Worm (Caenorhabditis elegans): Measurements from ENCODE around the gene pitr-3.
A peak's percentile ranks its signal among the peaks of the same experiment; 100 is the strongest.

The pitr-3 gene

DNA sequence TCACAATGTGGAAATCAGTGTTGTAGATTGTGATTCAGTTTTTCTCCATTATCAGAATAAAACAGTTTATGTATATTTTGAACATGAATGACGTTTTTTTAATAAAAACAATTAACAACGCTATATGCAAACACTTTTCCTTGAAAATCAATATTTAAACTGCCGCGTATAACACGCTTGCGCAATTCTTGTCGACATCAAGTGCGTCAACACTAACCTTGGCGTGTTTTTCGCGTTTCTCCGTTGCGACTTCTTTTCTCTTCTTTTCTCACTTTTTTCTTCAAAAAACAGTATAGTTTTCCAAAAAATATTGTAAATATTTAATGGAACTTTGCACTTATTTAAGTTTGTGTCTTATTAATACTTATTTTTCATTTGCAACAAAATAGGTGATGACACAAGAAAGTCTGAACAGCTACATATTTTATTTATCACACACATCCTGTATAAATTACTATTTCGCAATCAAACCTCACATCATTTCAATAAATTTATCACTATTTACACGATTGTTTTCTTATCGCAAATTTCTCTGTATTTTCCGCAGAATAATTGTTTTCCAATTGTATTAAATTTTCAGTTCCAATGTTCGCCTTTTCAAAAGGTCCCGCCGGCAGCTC, 34.1 kb upstream of the pitr-3 start, which contains the start of gene spas-1 (continued):
- TF ChIP-seq saeg-2 (GFP tag; IDR thresholded peaks at IDR 0.05) (no peak), ces-1 (GFP tag; optimal IDR thresholded peaks at IDR 0.05) (no peak), lin-1 (GFP tag; IDR thresholded peaks at IDR 0.05) (no peak), nhr-42 (GFP tag; IDR thresholded peaks at IDR 0.05) (no peak), daf-8 (GFP tag; IDR thresholded peaks at IDR 0.05) (no peak), nhr-41 (GFP tag; IDR thresholded peaks at IDR 0.05) (no peak), nhr-11 (tag; optimal IDR thresholded peaks at IDR 0.05) (peak; percentile 74), Y48G9A.11 (GFP tag; IDR thresholded peaks at IDR 0.05) (no peak), spr-3 (GFP tag; optimal IDR thresholded peaks at IDR 0.05) (no peak), madf-5 (GFP tag; IDR thresholded peaks at IDR 0.05) (no peak), hlh-11 (tag; optimal IDR thresholded peaks at IDR 0.05) (peak; percentile 80), zfp-3 (GFP tag; conservative IDR thresholded peaks at IDR 0.05) (0 out of 2 replicates have a peak, but pooled peaks have one; percentile 19), lim-7 (GFP tag; IDR thresholded peaks at IDR 0.05) (no peak), pqm-1 (tag; optimal IDR thresholded peaks at IDR 0.05) (peak; percentile 34), egl-27 (tag; optimal IDR thresholded peaks at IDR 0.05) (no peak), unc-62 (GFP tag; optimal IDR thresholded peaks at IDR 0.05 in 1 of 2) (peak in 1 of 2 experiments; percentile 96), unc-62 (tag; optimal IDR thresholded peaks at IDR 0.05) (no peak), hlh-30 (tag; optimal IDR thresholded peaks at IDR 0.05; ENCODE audit: insufficient read depth) (peak; percentile 73), D1046.2 (GFP tag; IDR thresholded peaks at IDR 0.05) (no peak), rbr-2 (tag; optimal IDR thresholded peaks at IDR 0.05) (peak; percentile 86), dmd-9 (GFP tag; IDR thresholded peaks at IDR 0.05) (no peak), ceh-20 (GFP tag; IDR thresholded peaks at IDR 0.05) (no peak), tag-97 (GFP tag; IDR thresholded peaks at IDR 0.05) (no peak), ztf-11 (tag; optimal IDR thresholded peaks at IDR 0.05) (no peak), lir-3 (tag; optimal IDR thresholded peaks at IDR 0.05) (no peak), jun-1 (tag; optimal IDR thresholded peaks at IDR 0.05) (peak; percentile 44), ZK337.2 (GFP tag; IDR thresholded peaks at IDR 0.05) (no peak), nhr-48 (tag; optimal IDR thresholded peaks at IDR 0.05) (peak; percentile 74), lin-38 (GFP tag; IDR thresholded peaks at IDR 0.05) (no peak), dve-1 (tag; optimal IDR thresholded peaks at IDR 0.05; ENCODE audit: insufficient read depth) (peak; percentile 94), mes-2 (tag; optimal IDR thresholded peaks at IDR 0.05; ENCODE audit: poor library complexity, severe bottlenecking) (peak; percentile 89), dpl-1 (GFP tag; optimal IDR thresholded peaks at IDR 0.05) (peak; percentile 97), F26F4.8 (GFP tag; conservative IDR thresholded peaks at IDR 0.05) (no peak), ctbp-1 (GFP tag; IDR thresholded peaks at IDR 0.05) (peak; percentile 76), nhr-76 (tag; optimal IDR thresholded peaks at IDR 0.05) (peak; percentile 11), php-3 (GFP tag; IDR thresholded peaks at IDR 0.05) (no peak), unc-130 (GFP tag; optimal IDR thresholded peaks at IDR 0.05) (peak; percentile 45), Y75B8A.6 (GFP tag; IDR thresholded peaks at IDR 0.05) (no peak), snpc-1.2 (GFP tag; IDR thresholded peaks at IDR 0.05) (no peak), zip-11 (GFP tag; IDR thresholded peaks at IDR 0.05) (no peak), spr-1 (tag; optimal IDR thresholded peaks at IDR 0.05) (peak; percentile 51), mep-1 (tag; optimal IDR thresholded peaks at IDR 0.05) (peak; percentile 94), tra-1 (GFP tag; IDR thresholded peaks at IDR 0.05) (no peak), R02D3.7 (tag; optimal IDR thresholded peaks at IDR 0.05) (no peak), mdt-29 (GFP tag; IDR thresholded peaks at IDR 0.05) (no peak), ceh-62 (tag; optimal IDR thresholded peaks at IDR 0.05) (no peak), dmd-8 (GFP tag; IDR thresholded peaks at IDR 0.05) (no peak), ceh-28 (tag; optimal IDR thresholded peaks at IDR 0.05) (no peak), F49E8.2 (tag; optimal IDR thresholded peaks at IDR 0.05; ENCODE audit: borderline replicate concordance) (peak; percentile 42), vab-7 (GFP tag; IDR thresholded peaks at IDR 0.05) (no peak), nhr-28 (tag; optimal IDR thresholded peaks at IDR 0.05) (peak; percentile 74)
